Worm (Caenorhabditis elegans) whole organism, late embryonic: ENCODE measurements around the gene C16C10.2.

Source experiments
- C38D4.7 ChIP-seq: fragments of 200-800 bp; sonication (Bioruptor generic); optimal IDR thresholded peaks from 2 replicates; lab custom pipeline; 2018; ENCODE audit warnings: mild to moderate bottlenecking, missing genetic modification characterization, moderate library complexity, missing compliant biosample characterization
- F13H6.1 ChIP-seq: sonication (generic microtip); optimal IDR thresholded peaks from 2 replicates; lab custom pipeline; 2016; ENCODE audit warnings: missing genetic modification characterization, missing compliant biosample characterization
- ama-1 ChIP-seq: fragments of 150-350 bp; optimal IDR thresholded peaks from 2 replicates; lab custom pipeline; 2014
- ets-4 ChIP-seq: sonication (generic microtip); optimal IDR thresholded peaks from 2 replicates; lab custom pipeline; 2016; ENCODE audit warnings: missing genetic modification characterization, missing compliant biosample characterization
- eyg-1 ChIP-seq: sonication (generic microtip); optimal IDR thresholded peaks from 2 replicates; lab custom pipeline; 2016; ENCODE audit warnings: missing genotype, missing genetic modification characterization, missing compliant biosample characterization
- fax-1 ChIP-seq: sonication (generic microtip); optimal IDR thresholded peaks from 2 replicates; lab custom pipeline; 2016; ENCODE audit warnings: missing genotype, missing genetic modification characterization, missing compliant biosample characterization
- fkh-6 ChIP-seq: sonication (generic microtip); optimal IDR thresholded peaks from 2 replicates; lab custom pipeline; 2016; ENCODE audit warnings: missing genetic modification characterization, missing compliant biosample characterization
- hlh-30 ChIP-seq: sonication (generic microtip); optimal IDR thresholded peaks from 2 replicates; lab custom pipeline; 2017; ENCODE audit warnings: antibody characterized with exemption, missing genetic modification characterization, missing compliant biosample characterization; ENCODE audit not compliant: insufficient read depth
- hlh-6 ChIP-seq: sonication (generic microtip); optimal IDR thresholded peaks from 2 replicates; lab custom pipeline; 2016; ENCODE audit warnings: missing genotype, missing genetic modification characterization, missing compliant biosample characterization
- nfya-1 ChIP-seq: sonication (generic microtip); optimal IDR thresholded peaks from 2 replicates; lab custom pipeline; 2017; ENCODE audit warnings: missing genetic modification characterization, mild to moderate bottlenecking, missing compliant biosample characterization, antibody characterized with exemption, moderate library complexity
- nhr-11 ChIP-seq: fragments of 150-350 bp; optimal IDR thresholded peaks from 2 replicates; lab custom pipeline; 2014; ENCODE audit warnings: missing biosample characterization, missing genetic modification characterization
- unc-42 ChIP-seq: sonication (generic microtip); optimal IDR thresholded peaks from 2 replicates; lab custom pipeline; 2016; ENCODE audit warnings: missing genotype, missing genetic modification characterization, missing compliant biosample characterization

- TF ChIP-seq fax-1 (tag; lab: Kevin White, UChicago) = no peak
- TF ChIP-seq unc-42 (tag; lab: Kevin White, UChicago) = no peak
- TF ChIP-seq F13H6.1 (tag; lab: Kevin White, UChicago) = no peak
- TF ChIP-seq C38D4.7 = no peak
- no peak for TF ChIP-seq ama-1 (lab: Kevin White, UChicago)
- TF ChIP-seq hlh-30 (tag; lab: Kevin White, UChicago) = no peak
- no peak for TF ChIP-seq eyg-1 (tag; lab: Kevin White, UChicago)
- TF ChIP-seq nhr-11 = no peak
- TF ChIP-seq hlh-6 (tag; lab: Kevin White, UChicago) = no peak
- TF ChIP-seq fkh-6 (tag; lab: Kevin White, UChicago) = no peak
- no peak for TF ChIP-seq ets-4 (tag; lab: Kevin White, UChicago)
- peak; percentile 79 for TF ChIP-seq nfya-1 (tag; lab: Kevin White, UChicago)
Measured at ce11 chrIII:4143170-4143569, 35.3 kb downstream of the C16C10.2 start.
